Fruit fly (Drosophila melanogaster): ENCODE results near the gene C3G.

C3G gene

dm6 chrX:6849178-6849956 lies 46.0 kb upstream of the C3G start, which contains the start of the genes Cht11 and CG4558 (continued):
- TF ChIP-seq CG7556 (GFP tag; optimal IDR thresholded peaks at IDR 0.05): peak; percentile 75
- peak; percentile 4 for TF ChIP-seq CG31365 (tag; optimal IDR thresholded peaks at IDR 0.05)
- TF ChIP-seq Lim3 (GFP tag; IDR thresholded peaks at IDR 0.05): no peak
- TF ChIP-seq ttk (GFP tag; IDR thresholded peaks at IDR 0.05): peak; percentile 67; the same call in 1 of the 2 replicates
- peak; percentile 77 for TF ChIP-seq kay (GFP tag; optimal IDR thresholded peaks at IDR 0.05)
- TF ChIP-seq tna (GFP tag; IDR thresholded peaks at IDR 0.05; ENCODE audit: partially characterized antibody): peak; percentile 24; the same call in 1 of the 2 replicates
- peak; percentile 82 for TF ChIP-seq CG15269 (tag; optimal IDR thresholded peaks at IDR 0.05)
- peak; percentile 37 for TF ChIP-seq CG1647 (GFP tag; optimal IDR thresholded peaks at IDR 0.05)
- peak; percentile 72 for TF ChIP-seq HHEX (GFP tag; optimal IDR thresholded peaks at IDR 0.05)
- TF ChIP-seq pita (GFP tag; optimal IDR thresholded peaks at IDR 0.05): no peak
- peak; percentile 57 for TF ChIP-seq CG18476 (GFP tag; optimal IDR thresholded peaks at IDR 0.05)
- peak; percentile 83 for TF ChIP-seq Hmr (GFP tag; optimal IDR thresholded peaks at IDR 0.05)
- no peak; the same call in none of the 2 replicates for TF ChIP-seq hbn (GFP tag; IDR thresholded peaks at IDR 0.05; ENCODE audit: partially characterized antibody)
- TF ChIP-seq nerfin-1 (tag; optimal IDR thresholded peaks at IDR 0.05): peak; percentile 72
- TF ChIP-seq Side (GFP tag; optimal IDR thresholded peaks at IDR 0.05): peak; percentile 16
- no peak for TF ChIP-seq CG5953 (GFP tag; IDR thresholded peaks at IDR 0.05)
- TF ChIP-seq CG17612 (GFP tag; IDR thresholded peaks at IDR 0.05): peak; percentile 24; the same call in 1 of the 2 replicates
- peak; percentile 58 for TF ChIP-seq scrt (GFP tag; optimal IDR thresholded peaks at IDR 0.05)
- TF ChIP-seq CG8089 (GFP tag; optimal IDR thresholded peaks at IDR 0.05): no peak
- TF ChIP-seq fru (optimal IDR thresholded peaks at IDR 0.05): no peak
- TF ChIP-seq CG1832 (GFP tag; optimal IDR thresholded peaks at IDR 0.05): no peak
- peak; percentile 84 for TF ChIP-seq zfh1 (GFP tag; IDR thresholded peaks at IDR 0.05)
- peak; percentile 47 for TF ChIP-seq CG18764 (GFP tag; optimal IDR thresholded peaks at IDR 0.05)
- peak; percentile 84 for TF ChIP-seq CG3847 (GFP tag; IDR thresholded peaks at IDR 0.05)
- TF ChIP-seq Nf-YB (GFP tag; optimal IDR thresholded peaks at IDR 0.05): peak; percentile 37
- TF ChIP-seq lilli (GFP tag; optimal IDR thresholded peaks at IDR 0.05): peak; percentile 91
- TF ChIP-seq CG2120 (GFP tag; optimal IDR thresholded peaks at IDR 0.05): peak; percentile 90
- TF ChIP-seq Optix (GFP tag; IDR thresholded peaks at IDR 0.05): no peak; the same call in 2 of the 3 replicates
- peak; percentile 88 for TF ChIP-seq vvl (GFP tag; IDR thresholded peaks at IDR 0.05)
- peak; percentile 74 for TF ChIP-seq sd (tag; optimal IDR thresholded peaks at IDR 0.05)
- TF ChIP-seq CG16815 (GFP tag; optimal IDR thresholded peaks at IDR 0.05): peak; percentile 65
- TF ChIP-seq mam (GFP tag; optimal IDR thresholded peaks at IDR 0.05): peak; percentile 84
- no peak for TF ChIP-seq emc (GFP tag; optimal IDR thresholded peaks at IDR 0.05)
- no peak for TF ChIP-seq HmgD (GFP tag; optimal IDR thresholded peaks at IDR 0.05)
- TF ChIP-seq bab2 (GFP tag; optimal IDR thresholded peaks at IDR 0.05): peak; percentile 47
- TF ChIP-seq stwl (tag; optimal IDR thresholded peaks at IDR 0.05): peak; percentile 54
- peak; percentile 74 for TF ChIP-seq dmrt11E (tag; optimal IDR thresholded peaks at IDR 0.05)
- peak; percentile 82 for TF ChIP-seq CG13894 (tag; optimal IDR thresholded peaks at IDR 0.05)
- peak; percentile 8 for TF ChIP-seq crc (GFP tag; optimal IDR thresholded peaks at IDR 0.05)
- TF ChIP-seq fd102C (GFP tag; optimal IDR thresholded peaks at IDR 0.05): no peak
- peak; percentile 69 for TF ChIP-seq CG18619 (GFP tag; optimal IDR thresholded peaks at IDR 0.05)
- TF ChIP-seq Neu2 (GFP tag; optimal IDR thresholded peaks at IDR 0.05; ENCODE audit: borderline replicate concordance): no peak
- peak; percentile 73 for TF ChIP-seq CG12299 (tag; optimal IDR thresholded peaks at IDR 0.05)
- peak; percentile 74 for TF ChIP-seq Blimp-1 (GFP tag; optimal IDR thresholded peaks at IDR 0.05)
- TF ChIP-seq gfzf (GFP tag; optimal IDR thresholded peaks at IDR 0.05): peak; percentile 22
- TF ChIP-seq CG2712 (tag; optimal IDR thresholded peaks at IDR 0.05): peak; percentile 87
- peak; percentile 48 for TF ChIP-seq Ravus (GFP tag; IDR thresholded peaks at IDR 0.05)
- TF ChIP-seq Spps (tag; optimal IDR thresholded peaks at IDR 0.05): peak; percentile 64
- TF ChIP-seq disco-r (GFP tag; optimal IDR thresholded peaks at IDR 0.05): no peak

Data from whole organism, embryonic.